Worm (Caenorhabditis elegans) whole organism, late embryonic: ENCODE data around the gene pph-2.

ENCODE experiments used
- F13H6.1 ChIP-seq: sonication (generic microtip); optimal IDR thresholded peaks from 2 replicates; lab custom pipeline; 2016; ENCODE audit warnings: missing genetic modification characterization, missing compliant biosample characterization
- T23F11.4 ChIP-seq: fragments of 200-800 bp; sonication (Bioruptor generic); optimal IDR thresholded peaks from 2 replicates; lab custom pipeline; 2018; ENCODE audit warnings: mild to moderate bottlenecking, missing genetic modification characterization, missing compliant biosample characterization
- Y22D7AL.16 ChIP-seq: sonication (generic microtip); optimal IDR thresholded peaks from 2 replicates; lab custom pipeline; 2016; ENCODE audit warnings: missing genetic modification characterization, missing compliant biosample characterization
- ahr-1 ChIP-seq: sonication (generic microtip); optimal IDR thresholded peaks from 2 replicates; lab custom pipeline; 2016; ENCODE audit warnings: missing genetic modification characterization, missing compliant biosample characterization
- ama-1 ChIP-seq: fragments of 150-350 bp; optimal IDR thresholded peaks from 2 replicates; lab custom pipeline; 2014
- ceh-14 ChIP-seq: sonication (generic microtip); optimal IDR thresholded peaks from 2 replicates; lab custom pipeline; 2016; ENCODE audit warnings: missing genotype, missing genetic modification characterization, missing compliant biosample characterization
- ceh-18 ChIP-seq: sonication (generic microtip); optimal IDR thresholded peaks from 2 replicates; lab custom pipeline; 2016; ENCODE audit warnings: missing genetic modification characterization, missing compliant biosample characterization
- ceh-2 ChIP-seq: sonication (generic microtip); optimal IDR thresholded peaks from 2 replicates; lab custom pipeline; 2016; ENCODE audit warnings: missing genotype, missing genetic modification characterization, missing compliant biosample characterization
- ceh-22 ChIP-seq: sonication (generic microtip); optimal IDR thresholded peaks from 2 replicates; lab custom pipeline; 2017; ENCODE audit warnings: missing biosample characterization, missing genetic modification characterization
- ceh-34 ChIP-seq: sonication (generic microtip); optimal IDR thresholded peaks from 2 replicates; lab custom pipeline; 2016; ENCODE audit warnings: mild to moderate bottlenecking, missing genetic modification characterization, missing compliant biosample characterization
- ceh-45 ChIP-seq: fragments of 200-800 bp; sonication (Bioruptor generic); IDR thresholded peaks from 2 replicates; pipeline ENCODE4 v1.3.6; 2022; ENCODE audit warnings: missing genetic modification reagents, missing genetic modification characterization, missing compliant biosample characterization
- ceh-48 ChIP-seq: sonication (generic microtip); optimal IDR thresholded peaks from 2 replicates; lab custom pipeline; 2016; ENCODE audit warnings: missing genetic modification characterization, inconsistent platforms, missing compliant biosample characterization
- che-1 ChIP-seq: sonication (generic microtip); optimal IDR thresholded peaks from 2 replicates; lab custom pipeline; 2016; ENCODE audit warnings: mild to moderate bottlenecking, missing genetic modification characterization, missing compliant biosample characterization
- dmd-4 ChIP-seq: sonication (generic microtip); optimal IDR thresholded peaks from 2 replicates; lab custom pipeline; 2016; ENCODE audit warnings: borderline replicate concordance, missing genetic modification characterization, missing compliant biosample characterization
- dve-1 ChIP-seq: sonication (generic microtip); optimal IDR thresholded peaks from 2 replicates; lab custom pipeline; 2017; ENCODE audit warnings: antibody characterized with exemption, mild to moderate bottlenecking, missing genetic modification characterization, missing compliant biosample characterization
- elt-2 ChIP-seq: sonication (generic microtip); optimal IDR thresholded peaks from 2 replicates; lab custom pipeline; 2016; ENCODE audit warnings: missing genetic modification reagents, missing genetic modification characterization, missing compliant biosample characterization
- elt-4 ChIP-seq: sonication (generic microtip); optimal IDR thresholded peaks from 2 replicates; lab custom pipeline; 2016; ENCODE audit warnings: missing genetic modification characterization, missing compliant biosample characterization
- fax-1 ChIP-seq: sonication (generic microtip); optimal IDR thresholded peaks from 2 replicates; lab custom pipeline; 2016; ENCODE audit warnings: missing genotype, missing genetic modification characterization, missing compliant biosample characterization
- fkh-10 ChIP-seq: fragments of 150-350 bp; optimal IDR thresholded peaks from 2 replicates; lab custom pipeline; 2014; ENCODE audit warnings: missing biosample characterization, missing genetic modification reagents, missing genetic modification characterization
- gmeb-2 ChIP-seq: sonication (generic microtip); optimal IDR thresholded peaks from 2 replicates; lab custom pipeline; 2016; ENCODE audit warnings: missing genetic modification characterization, inconsistent platforms, missing compliant biosample characterization
- hlh-15 ChIP-seq: sonication (generic microtip); optimal IDR thresholded peaks from 2 replicates; lab custom pipeline; 2016; ENCODE audit warnings: missing genetic modification characterization, missing compliant biosample characterization
- hlh-30 ChIP-seq: sonication (generic microtip); optimal IDR thresholded peaks from 2 replicates; lab custom pipeline; 2017; ENCODE audit warnings: antibody characterized with exemption, missing genetic modification characterization, missing compliant biosample characterization; ENCODE audit not compliant: insufficient read depth
- hlh-6 ChIP-seq: sonication (generic microtip); optimal IDR thresholded peaks from 2 replicates; lab custom pipeline; 2016; ENCODE audit warnings: missing genotype, missing genetic modification characterization, missing compliant biosample characterization
- hlh-8 ChIP-seq: sonication (generic microtip); optimal IDR thresholded peaks from 2 replicates; lab custom pipeline; 2016; ENCODE audit warnings: missing genotype, missing genetic modification characterization, missing compliant biosample characterization
- lim-6 ChIP-seq: sonication (generic microtip); optimal IDR thresholded peaks from 2 replicates; lab custom pipeline; 2016; ENCODE audit warnings: missing genetic modification characterization, missing compliant biosample characterization
- lin-11 ChIP-seq: fragments of 200-800 bp; sonication (Bioruptor generic); optimal IDR thresholded peaks from 2 replicates; lab custom pipeline; 2018; ENCODE audit warnings: mild to moderate bottlenecking, missing genetic modification characterization, missing compliant biosample characterization
- nhr-11 ChIP-seq: fragments of 150-350 bp; optimal IDR thresholded peaks from 2 replicates; lab custom pipeline; 2014; ENCODE audit warnings: missing biosample characterization, missing genetic modification characterization
- nhr-232 ChIP-seq: sonication (generic microtip); optimal IDR thresholded peaks from 2 replicates; lab custom pipeline; 2016; ENCODE audit warnings: missing genetic modification characterization, missing compliant biosample characterization
- pag-3 ChIP-seq: sonication (generic microtip); optimal IDR thresholded peaks from 2 replicates; lab custom pipeline; 2016; ENCODE audit warnings: missing compliant biosample characterization, missing genetic modification characterization, borderline replicate concordance
- pat-9 ChIP-seq: fragments of 200-800 bp; sonication (Bioruptor generic); optimal IDR thresholded peaks from 2 replicates; lab custom pipeline; 2018; ENCODE audit warnings: mild to moderate bottlenecking, missing genetic modification characterization, moderate library complexity, missing compliant biosample characterization
- pax-1 ChIP-seq: fragments of 150-350 bp; optimal IDR thresholded peaks from 2 replicates; lab custom pipeline; 2014; ENCODE audit warnings: missing biosample characterization, missing genetic modification characterization
- pqm-1 ChIP-seq: sonication (generic microtip); optimal IDR thresholded peaks from 2 replicates; lab custom pipeline; 2016; ENCODE audit warnings: missing genetic modification characterization, missing compliant biosample characterization
- pros-1 ChIP-seq: fragments of 150-350 bp; optimal IDR thresholded peaks from 2 replicates; lab custom pipeline; 2014; ENCODE audit warnings: missing biosample characterization, missing genetic modification reagents, missing genetic modification characterization
- rnt-1 ChIP-seq: sonication (generic microtip); optimal IDR thresholded peaks from 2 replicates; lab custom pipeline; 2016; ENCODE audit warnings: missing genetic modification characterization, missing compliant biosample characterization
- sdc-2 ChIP-seq: sonication (generic microtip); optimal IDR thresholded peaks from 2 replicates; lab custom pipeline; 2016; ENCODE audit warnings: missing genotype, missing genetic modification characterization, missing compliant biosample characterization
- sox-4 ChIP-seq: sonication (generic microtip); optimal IDR thresholded peaks from 2 replicates; lab custom pipeline; 2017; ENCODE audit warnings: mild to moderate bottlenecking, missing genetic modification characterization, inconsistent platforms, missing compliant biosample characterization
- syd-9 ChIP-seq: sonication (generic microtip); optimal IDR thresholded peaks from 2 replicates; lab custom pipeline; 2016; ENCODE audit warnings: mild to moderate bottlenecking, missing genetic modification characterization, moderate library complexity, missing compliant biosample characterization
- tbx-2 ChIP-seq: sonication (generic microtip); optimal IDR thresholded peaks from 2 replicates; lab custom pipeline; 2016; ENCODE audit warnings: missing genetic modification characterization, missing compliant biosample characterization
- ttx-3 ChIP-seq: sonication (generic microtip); optimal IDR thresholded peaks from 2 replicates; lab custom pipeline; 2016; ENCODE audit warnings: missing genetic modification reagents, missing genetic modification characterization, missing compliant biosample characterization
- unc-55 ChIP-seq: sonication (generic microtip); optimal IDR thresholded peaks from 2 replicates; lab custom pipeline; 2017; ENCODE audit warnings: missing biosample characterization, missing genetic modification reagents, missing genetic modification characterization
- ztf-16 ChIP-seq: sonication (generic microtip); optimal IDR thresholded peaks from 2 replicates; lab custom pipeline; 2017; ENCODE audit warnings: missing genetic modification characterization, missing compliant biosample characterization

Gene pph-2

DNA sequence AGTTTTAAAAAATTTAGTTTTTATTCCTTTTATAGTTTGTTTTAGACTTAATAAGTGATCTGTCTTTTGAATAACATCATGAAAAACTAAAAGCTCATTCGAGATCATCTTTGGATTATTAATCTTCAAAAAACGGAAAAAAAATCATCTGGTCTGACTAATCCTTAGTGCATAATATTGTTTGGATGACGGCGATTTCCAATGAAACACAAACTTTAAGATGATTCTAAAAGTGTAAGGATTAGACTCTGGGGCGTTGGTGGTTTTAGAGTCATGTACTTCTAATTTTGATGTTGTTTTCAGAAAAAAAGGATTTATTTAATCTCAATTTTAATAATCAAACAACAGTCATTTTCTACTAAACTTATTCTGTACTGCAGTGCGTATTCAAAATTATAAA, 15.8 kb upstream of the pph-2 start:
- TF ChIP-seq che-1 (tag; lab: Kevin White, UChicago) (no peak), ceh-45 (no peak), nhr-232 (tag; lab: Kevin White, UChicago) (no peak), ahr-1 (tag; lab: Kevin White, UChicago) (no peak), hlh-30 (tag; lab: Kevin White, UChicago) (no peak), rnt-1 (no peak), syd-9 (tag; lab: Kevin White, UChicago) (no peak), pax-1 (tag; lab: Kevin White, UChicago) (no peak), tbx-2 (tag; lab: Kevin White, UChicago) (no peak), sdc-2 (tag; lab: Kevin White, UChicago) (no peak), ceh-48 (tag; lab: Kevin White, UChicago) (no peak), ceh-34 (no peak), elt-2 (tag; lab: Kevin White, UChicago) (no peak), ceh-14 (no peak)
- TF ChIP-seq, all 69 proteins: peak for 0

- TF ChIP-seq dve-1 (tag; lab: Kevin White, UChicago) (no peak), gmeb-2 (no peak), ceh-2 (no peak)
- TF ChIP-seq, all 69 proteins: peak for 0
These were observed 15.0 kb upstream of the pph-2 start for ce11 chrIV:11892545-11892944.

ce11 chrIV:11885313-11885712, 7.7 kb upstream of the pph-2 start, which contains the start of gene let-653:
Gene let-653, plus strand, starts transcription at chrIV:11885613.
- TF ChIP-seq dmd-4 (tag; lab: Kevin White, UChicago), result no peak
- TF ChIP-seq ceh-48 (tag; lab: Kevin White, UChicago), result no peak
- no peak for TF ChIP-seq rnt-1
- no peak for TF ChIP-seq ztf-16 (tag; lab: Kevin White, UChicago)
- no peak for TF ChIP-seq T23F11.4 (GFP tag; lab: Kevin White, UChicago)
- no peak for TF ChIP-seq sdc-2 (tag; lab: Kevin White, UChicago)
- TF ChIP-seq syd-9 (tag; lab: Kevin White, UChicago), result no peak
- no peak for TF ChIP-seq Y22D7AL.16 (tag; lab: Kevin White, UChicago)
- no peak for TF ChIP-seq pag-3 (tag; lab: Kevin White, UChicago)
- no peak for TF ChIP-seq fax-1 (tag; lab: Kevin White, UChicago)

DNA sequence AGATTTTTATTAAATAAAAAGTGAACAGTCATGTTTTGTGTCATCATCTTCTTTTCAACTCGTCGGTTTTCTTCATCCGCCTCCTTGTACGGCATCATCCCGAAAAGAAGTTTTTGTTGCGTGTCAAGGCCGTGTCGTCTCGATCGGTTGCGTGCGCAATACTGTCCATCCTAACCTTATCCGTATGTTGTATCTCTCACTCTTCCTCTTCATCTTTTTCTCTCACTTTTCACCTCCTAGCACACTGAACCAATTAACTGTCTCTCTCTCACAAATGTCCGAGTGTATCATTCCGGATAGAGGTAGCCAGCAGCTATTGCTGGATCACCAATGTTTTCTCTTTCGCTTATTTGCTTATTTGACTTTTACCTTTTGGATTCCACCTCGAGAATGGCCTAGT, 5.9 kb upstream of the pph-2 start:
- TF ChIP-seq elt-4 (tag; lab: Kevin White, UChicago), result no peak
- no peak for TF ChIP-seq dve-1 (tag; lab: Kevin White, UChicago)
- TF ChIP-seq ceh-18 (tag; lab: Kevin White, UChicago), result no peak
- no peak for TF ChIP-seq ama-1 (lab: Kevin White, UChicago)
- TF ChIP-seq ceh-22, result no peak
- TF ChIP-seq elt-2 (tag; lab: Kevin White, UChicago), result no peak
- TF ChIP-seq lin-11 (tag; lab: Kevin White, UChicago), result no peak
- no peak for TF ChIP-seq sox-4 (tag; lab: Kevin White, UChicago)
- no peak for TF ChIP-seq ceh-48 (tag; lab: Kevin White, UChicago)
- no peak for TF ChIP-seq ztf-16 (tag; lab: Kevin White, UChicago)
- TF ChIP-seq Y22D7AL.16 (tag; lab: Kevin White, UChicago), result no peak
- TF ChIP-seq pros-1 (tag; lab: Kevin White, UChicago), result no peak
- TF ChIP-seq rnt-1, result no peak
- no peak for TF ChIP-seq tbx-2 (tag; lab: Kevin White, UChicago)
- no peak for TF ChIP-seq fax-1 (tag; lab: Kevin White, UChicago)
- no peak for TF ChIP-seq ttx-3 (tag; lab: Kevin White, UChicago)
- no peak for TF ChIP-seq hlh-15
- no peak for TF ChIP-seq pqm-1 (tag; lab: Kevin White, UChicago)

- no peak for TF ChIP-seq fkh-10
- no peak for TF ChIP-seq ceh-18 (tag; lab: Kevin White, UChicago)
- TF ChIP-seq unc-55 (GFP tag; lab: Kevin White, UChicago), result no peak
- no peak for TF ChIP-seq F13H6.1 (tag; lab: Kevin White, UChicago)
- TF ChIP-seq ceh-14, result no peak
- no peak for TF ChIP-seq pat-9 (tag; lab: Kevin White, UChicago)
- TF ChIP-seq hlh-6 (tag; lab: Kevin White, UChicago), result no peak
- no peak for TF ChIP-seq nhr-11 (tag; lab: Kevin White, UChicago)
- no peak for TF ChIP-seq hlh-8 (tag; lab: Kevin White, UChicago)
- no peak for TF ChIP-seq ceh-22
- no peak for TF ChIP-seq lim-6
- TF ChIP-seq, all 69 proteins: peak for 0
These were observed 5.0 kb upstream of the pph-2 start for ce11 chrIV:11882534-11882933.
